Worm (Caenorhabditis elegans): ENCODE results near the gene B0524.6.

Gene B0524.6

DNA sequence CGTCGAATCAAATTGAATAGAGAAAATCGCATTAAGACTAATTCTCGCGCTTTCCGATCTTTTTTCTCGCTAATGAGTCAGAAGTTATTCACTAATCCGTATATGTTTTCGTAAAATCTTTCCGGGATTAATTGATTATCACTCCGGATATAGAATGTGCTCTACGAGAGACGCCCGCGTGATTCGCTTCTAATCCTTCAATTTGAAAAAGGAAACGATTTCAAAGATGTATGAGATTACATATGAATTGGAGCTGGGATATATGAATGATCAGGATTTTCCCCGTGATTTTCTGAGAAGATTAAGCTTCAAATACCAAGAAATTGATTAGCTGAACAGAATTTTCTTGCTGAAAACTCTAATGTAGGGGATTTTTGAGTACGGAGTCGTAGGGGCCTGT lies 17.1 kb upstream of the B0524.6 start:
- TF ChIP-seq lir-3 (tag; optimal IDR thresholded peaks at IDR 0.05; ENCODE audit: poor library complexity) (no peak), unc-30 (tag; optimal IDR thresholded peaks at IDR 0.05) (no peak), nhr-71 (tag; optimal IDR thresholded peaks at IDR 0.05) (peak; percentile 73), fkh-4 (tag; optimal IDR thresholded peaks at IDR 0.05; ENCODE audit: borderline replicate concordance) (peak; percentile 83), nhr-20 (tag; optimal IDR thresholded peaks at IDR 0.05) (peak; percentile 26), swsn-7 (tag; optimal IDR thresholded peaks at IDR 0.05) (peak; percentile 34), hlh-17 (GFP tag; optimal IDR thresholded peaks at IDR 0.05; ENCODE audit: borderline replicate concordance) (no peak), ets-5 (GFP tag; IDR thresholded peaks at IDR 0.05) (no peak), fkh-8 (tag; optimal IDR thresholded peaks at IDR 0.05) (peak; percentile 88), fos-1 (tag; optimal IDR thresholded peaks at IDR 0.05) (peak; percentile 60), blmp-1 (tag; optimal IDR thresholded peaks at IDR 0.05) (peak; percentile 11), nhr-47 (tag; optimal IDR thresholded peaks at IDR 0.05) (peak; percentile 87), egl-13 (tag; optimal IDR thresholded peaks at IDR 0.05) (peak; percentile 84), lsy-2 (tag; optimal IDR thresholded peaks at IDR 0.05) (peak in 1 of 2 experiments; percentile 39), ztf-11 (tag; optimal IDR thresholded peaks at IDR 0.05) (no peak), sox-4 (tag; optimal IDR thresholded peaks at IDR 0.05) (peak; percentile 87), ceh-8 (GFP tag; optimal IDR thresholded peaks at IDR 0.05) (peak; percentile 42), nhr-85 (tag) (peak; percentile 42), nhr-11 (tag; optimal IDR thresholded peaks at IDR 0.05) (peak; percentile 52), pax-3 (tag; optimal IDR thresholded peaks at IDR 0.05) (peak; percentile 78), dsc-1 (tag; optimal IDR thresholded peaks at IDR 0.05) (peak; percentile 99), lin-14 (GFP tag; optimal IDR thresholded peaks at IDR 0.05) (peak; percentile 36)

DNA sequence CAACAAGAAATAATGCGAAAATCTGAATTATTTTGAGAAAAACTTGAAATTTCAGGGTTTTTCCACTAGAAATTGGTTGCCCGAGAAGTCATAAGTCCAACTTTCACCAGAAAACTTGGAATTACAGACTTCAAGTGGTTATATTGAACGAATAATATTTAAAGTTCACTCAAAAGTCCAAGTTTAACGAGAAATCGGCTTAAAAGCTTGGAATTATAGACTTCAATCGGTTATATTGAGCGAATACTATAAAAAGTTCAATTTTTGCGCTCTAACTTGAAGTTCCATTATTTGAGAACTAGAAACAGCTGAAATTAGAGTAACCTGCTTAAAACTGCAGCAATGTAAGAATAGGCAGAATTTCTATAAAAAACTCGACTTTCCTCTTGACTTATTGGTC lies 16.6 kb upstream of the B0524.6 start:
- TF ChIP-seq pag-3 (tag; optimal IDR thresholded peaks at IDR 0.05; ENCODE audit: borderline replicate concordance, insufficient read depth): no peak
- no peak for TF ChIP-seq efl-1 (optimal IDR thresholded peaks at IDR 0.05)
- peak in 1 of 2 experiments; percentile 75 for TF ChIP-seq efl-1 (GFP tag; optimal IDR thresholded peaks at IDR 0.05 in 1 of 2)

DNA sequence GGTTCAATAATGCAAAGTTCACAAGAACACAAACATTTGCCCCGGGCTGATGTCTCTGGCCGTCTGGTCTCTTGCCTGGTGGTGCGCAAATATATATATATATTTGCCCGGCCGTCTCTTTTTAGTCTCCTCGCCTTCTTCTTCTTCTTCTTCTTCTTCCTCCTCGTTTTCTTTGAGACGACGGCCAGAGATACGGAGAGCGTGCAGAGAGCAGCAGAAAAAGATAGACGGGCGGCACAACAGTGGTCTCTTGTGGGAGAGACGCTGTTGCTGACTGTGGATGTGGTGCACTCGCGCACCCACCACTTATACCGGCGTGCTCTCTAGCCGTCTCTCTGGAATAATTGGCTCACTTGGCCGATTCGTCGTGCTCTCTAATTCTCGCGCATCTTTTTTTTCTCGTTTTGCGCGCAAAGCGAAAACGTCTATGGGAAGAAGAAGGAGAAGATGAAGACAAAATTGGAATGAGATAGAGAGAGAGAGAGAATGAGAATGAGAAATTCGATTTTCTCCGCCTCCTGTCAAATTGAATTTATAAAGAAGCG lies 15.8 kb upstream of the B0524.6 start:
- peak; percentile 94 for TF ChIP-seq sup-37 (GFP tag; optimal IDR thresholded peaks at IDR 0.05)
- peak; percentile 97 for TF ChIP-seq nhr-90 (tag; optimal IDR thresholded peaks at IDR 0.05; ENCODE audit: poor library complexity)
- peak; percentile 100 for TF ChIP-seq lin-14 (GFP tag; optimal IDR thresholded peaks at IDR 0.05)
- peak; percentile 98 for TF ChIP-seq swsn-7 (tag; optimal IDR thresholded peaks at IDR 0.05)
- peak; percentile 98 for TF ChIP-seq ceh-8 (GFP tag; optimal IDR thresholded peaks at IDR 0.05)
- peak; percentile 86 to 99 for TF ChIP-seq egl-27 (tag; optimal IDR thresholded peaks at IDR 0.05)
- peak; percentile 86 for TF ChIP-seq elt-2 (tag; optimal IDR thresholded peaks at IDR 0.05)
- peak; percentile 37 for TF ChIP-seq F16B12.6 (tag; optimal IDR thresholded peaks at IDR 0.05)
- peak; percentile 88 for TF ChIP-seq mab-9 (GFP tag; IDR thresholded peaks at IDR 0.05)
- TF ChIP-seq pag-3 (tag; optimal IDR thresholded peaks at IDR 0.05; ENCODE audit: borderline replicate concordance, insufficient read depth): peak; percentile 60
- no peak for TF ChIP-seq ceh-90 (tag; optimal IDR thresholded peaks at IDR 0.05)
- no peak for TF ChIP-seq sptf-1 (tag; optimal IDR thresholded peaks at IDR 0.05)
- TF ChIP-seq nhr-12 (tag; optimal IDR thresholded peaks at IDR 0.05): peak; percentile 41
- TF ChIP-seq mep-1 (tag; optimal IDR thresholded peaks at IDR 0.05): peak; percentile 87
- peak; percentile 44 for TF ChIP-seq hpl-2 (GFP tag; optimal IDR thresholded peaks at IDR 0.05)
- peak; percentile 46 to 81 (median 75) for TF ChIP-seq ceh-82 (tag; optimal IDR thresholded peaks at IDR 0.05)
- TF ChIP-seq dsc-1 (tag; optimal IDR thresholded peaks at IDR 0.05): peak; percentile 98
- peak; percentile 7 for TF ChIP-seq pqm-1 (tag; optimal IDR thresholded peaks at IDR 0.05)
- peak; percentile 72 for TF ChIP-seq lir-3 (tag; optimal IDR thresholded peaks at IDR 0.05; ENCODE audit: poor library complexity)
- TF ChIP-seq Y116A8C.19 (tag; optimal IDR thresholded peaks at IDR 0.05; ENCODE audit: borderline replicate concordance): peak; percentile 16
- peak; percentile 87 for TF ChIP-seq skn-1 (tag; optimal IDR thresholded peaks at IDR 0.05)
- TF ChIP-seq zag-1 (tag; optimal IDR thresholded peaks at IDR 0.05): peak; percentile 93
- peak; percentile 40; the same call in 1 of the 2 replicates for TF ChIP-seq unc-98 (GFP tag; IDR thresholded peaks at IDR 0.05)
- peak; percentile 94 for TF ChIP-seq xbp-1 (tag; optimal IDR thresholded peaks at IDR 0.05)
- TF ChIP-seq nhr-237 (tag; optimal IDR thresholded peaks at IDR 0.05): peak; percentile 85
- peak; percentile 84 for TF ChIP-seq efl-3 (GFP tag; optimal IDR thresholded peaks at IDR 0.05)
- TF ChIP-seq blmp-1 (tag; optimal IDR thresholded peaks at IDR 0.05): peak; percentile 97
- TF ChIP-seq snu-23 (GFP tag; optimal IDR thresholded peaks at IDR 0.05): peak; percentile 98
- peak; percentile 93 for TF ChIP-seq unc-62 (GFP tag; optimal IDR thresholded peaks at IDR 0.05)
- peak; percentile 97 for TF ChIP-seq nhr-19 (GFP tag; conservative IDR thresholded peaks at IDR 0.05)

Measured in whole organism, L1 larva.